Worm (Caenorhabditis elegans) whole organism, L1 larva: Measurements from ENCODE around the gene C38H2.2.

Experiments
- aha-1 ChIP-seq: fragments of 150-350 bp; optimal IDR thresholded peaks from 2 replicates; lab custom pipeline; 2014; ENCODE audit warnings: missing biosample characterization, missing genetic modification characterization
- dsc-1 ChIP-seq: sonication (generic microtip); optimal IDR thresholded peaks from 2 replicates; lab custom pipeline; 2016; ENCODE audit warnings: mild to moderate bottlenecking, missing genetic modification characterization, missing compliant biosample characterization
- nhr-71 ChIP-seq: sonication (generic microtip); optimal IDR thresholded peaks from 2 replicates; lab custom pipeline; 2016; ENCODE audit warnings: mild to moderate bottlenecking, missing genetic modification characterization, moderate library complexity, missing compliant biosample characterization

ce11 chrIII:10396891-10397502, 15.4 kb downstream of the C38H2.2 start:
- TF ChIP-seq nhr-71 (tag; lab: Kevin White, UChicago): no peak
- TF ChIP-seq aha-1: no peak
- TF ChIP-seq dsc-1: no peak
